Worm (Caenorhabditis elegans): ENCODE data around the gene H20E11.2.

The H20E11.2 gene

ce11 chrIV:6802132-6802531, 25.4 kb upstream of the H20E11.2 start, which contains the start of the genes cest-4 and C17H12.11 (continued):
- TF ChIP-seq duxl-1 (tag; optimal IDR thresholded peaks at IDR 0.05; ENCODE audit: poor library complexity) (no peak), nhr-111 (GFP tag; optimal IDR thresholded peaks at IDR 0.05) (no peak)

DNA sequence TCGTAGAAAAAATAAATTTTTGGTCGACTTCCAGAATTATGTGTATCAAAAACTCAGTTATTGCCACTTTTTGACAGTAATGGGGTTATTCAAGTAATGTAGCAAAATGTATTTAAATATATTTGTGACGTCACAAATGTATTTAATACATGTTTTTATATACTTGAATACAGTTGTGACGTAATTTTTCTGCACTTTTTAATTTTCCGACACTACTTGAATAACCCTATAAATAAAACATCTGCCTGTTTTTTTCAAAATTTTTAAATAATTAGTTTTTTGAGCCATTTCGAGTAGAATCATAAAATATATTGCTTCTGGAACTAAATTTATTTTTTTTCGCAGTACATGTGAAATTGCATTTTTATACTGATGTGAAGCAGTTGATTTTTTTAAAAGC, 24.3 kb upstream of the H20E11.2 start:
- TF ChIP-seq nhr-237 (tag; optimal IDR thresholded peaks at IDR 0.05) (no peak), ctbp-1 (GFP tag; IDR thresholded peaks at IDR 0.05) (no peak), Y48G9A.11 (GFP tag; IDR thresholded peaks at IDR 0.05) (no peak), nhr-25 (tag; optimal IDR thresholded peaks at IDR 0.05; ENCODE audit: borderline replicate concordance, insufficient read depth) (no peak), Y5F2A.4 (GFP tag; optimal IDR thresholded peaks at IDR 0.05) (no peak), zfp-2 (tag; optimal IDR thresholded peaks at IDR 0.05) (no peak), unc-130 (GFP tag; optimal IDR thresholded peaks at IDR 0.05) (no peak), aha-1 (tag) (no peak), Y105C5A.15 (GFP tag; IDR thresholded peaks at IDR 0.05) (no peak), spr-3 (GFP tag; optimal IDR thresholded peaks at IDR 0.05) (no peak), fos-1 (tag; optimal IDR thresholded peaks at IDR 0.05) (no peak), T26A8.4 (GFP tag; IDR thresholded peaks at IDR 0.05) (no peak), attf-4 (tag; optimal IDR thresholded peaks at IDR 0.05) (no peak), duxl-1 (tag; optimal IDR thresholded peaks at IDR 0.05; ENCODE audit: poor library complexity) (no peak), lin-29 (GFP tag; IDR thresholded peaks at IDR 0.05) (no peak), lin-1 (GFP tag; IDR thresholded peaks at IDR 0.05) (no peak)

DNA sequence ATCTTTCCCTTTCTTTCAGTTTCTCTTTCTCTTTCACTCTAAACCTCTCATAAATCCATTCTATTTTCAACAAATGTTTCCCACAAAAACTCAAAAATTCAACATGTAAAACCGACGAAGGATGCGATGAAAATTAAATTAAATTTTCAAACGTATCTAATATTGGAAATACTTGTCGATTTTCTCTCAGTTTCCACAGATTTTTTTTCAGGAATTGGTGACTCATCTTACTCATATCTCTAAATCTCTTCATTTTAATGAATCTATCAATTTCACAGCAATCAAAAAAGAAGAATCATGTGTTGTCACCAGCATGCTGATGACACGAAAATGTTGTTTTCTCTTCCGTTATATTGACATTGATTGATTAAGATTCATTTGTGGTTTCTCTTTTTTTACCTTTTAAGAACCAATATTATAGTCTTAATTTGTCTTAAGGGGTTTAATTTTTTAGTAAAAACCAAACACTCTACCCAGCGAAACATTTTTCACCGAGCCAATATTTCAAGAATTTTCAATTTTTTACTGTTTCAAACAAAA, 23.7 kb upstream of the H20E11.2 start:
- TF ChIP-seq F37D6.2 (tag; optimal IDR thresholded peaks at IDR 0.05) = no peak
- peak; percentile 3 for TF ChIP-seq nhr-28 (tag; optimal IDR thresholded peaks at IDR 0.05)
- peak in 1 of 2 experiments; percentile 3 for TF ChIP-seq daf-16 (GFP tag; optimal IDR thresholded peaks at IDR 0.05)
- no peak for TF ChIP-seq daf-16 (tag; optimal IDR thresholded peaks at IDR 0.05)
- peak; percentile 37 for TF ChIP-seq hlh-30 (tag; optimal IDR thresholded peaks at IDR 0.05; ENCODE audit: insufficient read depth)
- peak; percentile 47 for TF ChIP-seq fos-1 (tag; optimal IDR thresholded peaks at IDR 0.05)

DNA sequence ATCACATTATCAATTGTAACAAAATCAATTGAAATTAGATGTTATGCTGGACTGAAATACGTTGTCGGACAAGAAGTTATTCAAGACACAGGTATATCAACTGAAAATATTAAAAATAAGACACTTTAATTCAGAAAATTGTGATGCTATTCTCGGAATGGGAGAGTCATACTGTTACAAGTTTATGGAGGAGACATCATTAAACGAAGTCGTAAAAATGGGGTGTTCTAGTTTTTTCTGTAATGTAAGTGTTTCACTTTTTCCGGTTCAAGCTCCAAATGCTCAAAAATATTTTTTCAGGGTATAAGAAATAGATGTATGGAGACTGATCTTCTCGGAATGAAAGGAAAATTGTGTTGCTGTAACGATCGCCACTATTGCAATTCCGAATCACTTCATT, 22.8 kb upstream of the H20E11.2 start, which contains the start of gene C17H12.37:
TSS of gene C17H12.37 (plus strand) at position 301 of the 400 bp plus-strand sequence.
- TF ChIP-seq unc-62 (GFP tag; optimal IDR thresholded peaks at IDR 0.05 in 1 of 2) (peak in 1 of 2 experiments; percentile 39), unc-62 (tag; optimal IDR thresholded peaks at IDR 0.05) (no peak), aha-1 (tag) (peak; percentile 14), lin-38 (GFP tag; IDR thresholded peaks at IDR 0.05) (no peak)

ce11 chrIV:6806475-6807063, 21.0 kb upstream of the H20E11.2 start, which contains the start of gene C17H12.10:
C17H12.10 (plus strand) TSS chrIV:6806799.
- no peak for TF ChIP-seq duxl-1 (tag; optimal IDR thresholded peaks at IDR 0.05; ENCODE audit: poor library complexity)
- TF ChIP-seq mxl-3 (GFP tag; optimal IDR thresholded peaks at IDR 0.05) = no peak
- no peak for TF ChIP-seq lin-29 (GFP tag; IDR thresholded peaks at IDR 0.05)
- no peak for TF ChIP-seq dmd-8 (GFP tag; IDR thresholded peaks at IDR 0.05)
- TF ChIP-seq mep-1 (tag; optimal IDR thresholded peaks at IDR 0.05) = peak; percentile 46
- no peak for TF ChIP-seq mdt-29 (GFP tag; IDR thresholded peaks at IDR 0.05)
- no peak for TF ChIP-seq mxl-2 (GFP tag; conservative IDR thresholded peaks at IDR 0.05)
- no peak for TF ChIP-seq dve-1 (tag; optimal IDR thresholded peaks at IDR 0.05; ENCODE audit: insufficient read depth)
- no peak for TF ChIP-seq egl-43 (GFP tag; IDR thresholded peaks at IDR 0.05)
- no peak for TF ChIP-seq nhr-77 (tag; optimal IDR thresholded peaks at IDR 0.05)
- no peak for TF ChIP-seq nhr-237 (tag; optimal IDR thresholded peaks at IDR 0.05)
- no peak for TF ChIP-seq vab-7 (GFP tag; IDR thresholded peaks at IDR 0.05)
- no peak for TF ChIP-seq Y48G9A.11 (GFP tag; IDR thresholded peaks at IDR 0.05)
- no peak for TF ChIP-seq R02D3.7 (tag; optimal IDR thresholded peaks at IDR 0.05)
- no peak for TF ChIP-seq T20F7.1 (GFP tag; optimal IDR thresholded peaks at IDR 0.05)
- TF ChIP-seq F49E8.2 (tag; optimal IDR thresholded peaks at IDR 0.05; ENCODE audit: borderline replicate concordance) = no peak
- TF ChIP-seq nhr-28 (tag; optimal IDR thresholded peaks at IDR 0.05) = no peak
- no peak for TF ChIP-seq Y105C5A.15 (GFP tag; IDR thresholded peaks at IDR 0.05)
- TF ChIP-seq nhr-11 (tag; optimal IDR thresholded peaks at IDR 0.05) = peak; percentile 31
- no peak for TF ChIP-seq lim-7 (GFP tag; IDR thresholded peaks at IDR 0.05)
- TF ChIP-seq spr-3 (GFP tag; optimal IDR thresholded peaks at IDR 0.05) = no peak
- no peak for TF ChIP-seq lir-3 (tag; optimal IDR thresholded peaks at IDR 0.05)
- peak in 1 of 2 experiments; percentile 2 for TF ChIP-seq mdl-1 (tag; optimal IDR thresholded peaks at IDR 0.05)
- TF ChIP-seq arid-1 (GFP tag; conservative IDR thresholded peaks at IDR 0.05) = no peak
